Fruit fly (Drosophila melanogaster) Kc167 (cell line): ENCODE results near the gene cac.

Source experiments
- Myc ChIP-seq: fragments of >200 bp; optimal IDR thresholded peaks from 2 replicates; lab custom pipeline; 2017; ENCODE audit warnings: missing external identifiers
- Sin3A ChIP-seq: fragments of >200 bp; optimal IDR thresholded peaks from 2 replicates; lab custom pipeline; 2018; ENCODE audit warnings: missing external identifiers
- h ChIP-seq: fragments of >200 bp; optimal IDR thresholded peaks from 3 replicates; lab custom pipeline; 2018; ENCODE audit warnings: missing external identifiers
- insv ChIP-seq: fragments of >200 bp; optimal IDR thresholded peaks from 3 replicates; lab custom pipeline; 2018; ENCODE audit warnings: missing external identifiers
- psq ChIP-seq: fragments of >200 bp; optimal IDR thresholded peaks from 2 replicates; lab custom pipeline; 2017; ENCODE audit warnings: missing external identifiers
- ttk ChIP-seq: sonication (Bioruptor generic); optimal IDR thresholded peaks from 2 replicates; lab custom pipeline; 2017; ENCODE audit warnings: missing external identifiers

DNA sequence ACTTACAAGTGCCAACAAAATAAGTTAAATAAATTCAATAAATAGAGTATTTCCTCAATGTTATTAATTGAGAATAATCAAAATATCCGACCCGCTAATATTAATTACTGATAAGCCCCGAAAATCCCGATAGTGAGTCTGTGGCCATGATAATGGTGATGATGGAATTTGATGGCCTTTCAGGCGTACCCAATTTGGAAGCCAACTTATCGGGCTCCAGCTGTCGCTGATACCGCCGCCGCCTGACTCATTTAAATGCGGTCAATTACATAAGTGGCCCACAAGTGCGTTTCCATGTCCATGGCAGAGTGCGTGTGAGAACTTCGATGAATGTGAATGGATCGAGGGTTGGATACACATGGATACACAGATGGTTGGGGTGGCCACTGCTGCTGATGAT lies 100.8 kb downstream of the cac start:
- TF ChIP-seq h (lab: Kevin White, UChicago) (no peak), insv (no peak), psq (lab: Kevin White, UChicago) (no peak), ttk (lab: Kevin White, UChicago) (no peak), Myc (lab: Kevin White, UChicago) (no peak), Sin3A (lab: Kevin White, UChicago) (no peak)
